Fruit fly (Drosophila melanogaster) whole organism, wandering third instar larva: Measurements from ENCODE around the gene Rint1.

ENCODE experiments used
- Abd-B ChIP-seq: fragments of >200 bp; optimal IDR thresholded peaks from 2 replicates; lab custom pipeline; 2017; ENCODE audit warnings: missing biosample characterization, missing genetic modification characterization
- HLH106 ChIP-seq: fragments of 200-800 bp; optimal IDR thresholded peaks from 3 replicates; lab custom pipeline; 2019; ENCODE audit warnings: missing biosample characterization, mild to moderate bottlenecking, missing genetic modification characterization, moderate library complexity
- Hr78 ChIP-seq: fragments of >200 bp; optimal IDR thresholded peaks from 2 replicates; lab custom pipeline; 2017; ENCODE audit warnings: missing biosample characterization, missing genetic modification characterization
- Myc ChIP-seq: fragments of >200 bp; optimal IDR thresholded peaks from 2 replicates; lab custom pipeline; 2017
- ey ChIP-seq: fragments of 200-800 bp; sonication (Bioruptor generic); optimal IDR thresholded peaks from 2 replicates; lab custom pipeline; 2016; ENCODE audit warnings: missing biosample characterization, missing genetic modification characterization
- fru ChIP-seq: fragments of 200-800 bp; sonication (Bioruptor generic); optimal IDR thresholded peaks from 3 replicates; lab custom pipeline; 2016; ENCODE audit warnings: missing biosample characterization, mild to moderate bottlenecking, missing genetic modification characterization
- h ChIP-seq: fragments of 200-800 bp; sonication (Bioruptor generic); optimal IDR thresholded peaks from 3 replicates; lab custom pipeline; 2016; ENCODE audit warnings: missing biosample characterization, mild to moderate bottlenecking, missing genetic modification characterization
- lola ChIP-seq: fragments of >200 bp; optimal IDR thresholded peaks from 2 replicates; lab custom pipeline; 2017; ENCODE audit warnings: missing biosample characterization, missing genetic modification characterization
- sv ChIP-seq: fragments of 200-800 bp; sonication (Bioruptor generic); optimal IDR thresholded peaks from 3 replicates; lab custom pipeline; 2016; ENCODE audit warnings: missing biosample characterization, missing genetic modification characterization

DNA sequence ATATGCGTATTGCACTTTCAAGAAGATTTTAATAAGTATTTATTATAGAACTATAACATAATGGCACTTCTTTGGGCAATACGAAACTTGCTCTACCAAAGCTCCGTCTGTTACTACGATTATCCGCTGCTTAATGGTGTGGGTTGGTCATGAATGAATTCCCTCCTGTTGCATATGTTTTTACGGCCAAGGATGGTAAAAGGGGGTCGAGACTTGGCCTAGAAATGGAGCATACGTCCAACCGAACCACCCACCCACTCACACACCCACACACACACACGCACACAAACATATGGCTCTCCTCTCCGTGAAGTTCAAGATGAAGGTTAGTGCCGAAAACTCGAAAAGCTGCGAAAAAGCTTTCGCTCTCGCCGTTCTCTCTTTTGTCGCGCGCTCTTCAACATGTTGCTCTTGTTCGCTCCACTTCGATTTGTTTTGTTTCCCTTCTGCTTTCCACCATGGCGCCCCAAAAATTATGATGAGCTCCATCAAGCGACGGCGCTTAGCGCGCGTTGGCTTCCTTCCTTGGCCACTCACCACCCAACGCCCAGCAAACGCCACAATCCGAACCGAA, 9.8 kb upstream of the Rint1 start:
- TF ChIP-seq Abd-B (GFP tag; lab: Kevin White, UChicago) (no peak), lola (GFP tag; lab: Kevin White, UChicago) (no peak), HLH106 (tag; lab: Kevin White, UChicago) (no peak), sv (GFP tag; lab: Kevin White, UChicago) (no peak), Myc (lab: Kevin White, UChicago) (no peak), ey (GFP tag; lab: Kevin White, UChicago) (no peak), Hr78 (GFP tag; lab: Kevin White, UChicago) (no peak), fru (GFP tag; lab: Kevin White, UChicago) (no peak), h (GFP tag; lab: Kevin White, UChicago) (no peak)
